Worm (Caenorhabditis elegans) whole organism, L4/young adult: ENCODE data around the gene flp-14.

ENCODE experiments used
- dao-5 ChIP-seq: sonication (generic microtip); optimal IDR thresholded peaks from 2 replicates; lab custom pipeline; 2016; ENCODE audit warnings: missing genotype, missing genetic modification characterization, moderate library complexity, missing compliant biosample characterization
- him-1 ChIP-seq: sonication (generic microtip); optimal IDR thresholded peaks from 2 replicates; lab custom pipeline; 2016; ENCODE audit warnings: missing genotype, missing genetic modification reagents, missing genetic modification characterization, missing compliant biosample characterization

DNA sequence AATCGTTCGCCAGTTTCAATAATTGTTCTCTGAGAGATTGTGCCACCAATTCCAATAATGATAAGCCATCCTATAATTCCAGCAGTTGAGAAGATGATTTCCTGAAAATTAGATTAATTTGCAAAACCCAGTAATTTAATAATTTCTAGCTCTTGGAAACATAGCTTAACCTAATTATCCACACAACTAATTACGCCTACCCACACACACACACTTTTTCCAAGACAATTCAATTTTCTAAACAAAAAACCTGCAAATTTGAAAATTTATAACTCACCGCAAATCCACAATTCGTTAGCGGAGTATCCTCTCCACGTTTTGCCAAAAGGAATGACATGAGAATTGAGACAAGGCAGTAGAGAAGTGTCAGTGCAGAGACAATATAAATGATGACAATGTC lies 6.1 kb downstream of the flp-14 start:
- TF ChIP-seq him-1 (tag; lab: Kevin White, UChicago) (no peak), dao-5 (no peak)
